Worm (Caenorhabditis elegans) whole organism, L2 larva: ENCODE data around the gene cisd-3.1.

Source experiments
- ZK546.5 ChIP-seq: sonication (generic microtip); optimal IDR thresholded peaks from 2 replicates; lab custom pipeline; 2017; ENCODE audit warnings: missing biosample characterization, missing genetic modification characterization
- ama-1 ChIP-seq: fragments of 150-350 bp; optimal IDR thresholded peaks from 2 replicates; lab custom pipeline; 2018; ENCODE audit warnings: inconsistent platforms
- ceh-82 ChIP-seq: fragments of 150-350 bp; optimal IDR thresholded peaks from 2 replicates; lab custom pipeline; 2014; ENCODE audit warnings: missing biosample characterization, missing genetic modification characterization
- egl-27 ChIP-seq: sonication (generic microtip); optimal IDR thresholded peaks from 3 replicates; lab custom pipeline; 2017; ENCODE audit warnings: missing biosample characterization, missing genetic modification reagents, missing genetic modification characterization
- elt-1 ChIP-seq: fragments of 150-350 bp; optimal IDR thresholded peaks from 2 replicates; lab custom pipeline; 2014; ENCODE audit warnings: missing biosample characterization, missing genetic modification characterization
- lin-13 ChIP-seq: fragments of 150-350 bp; optimal IDR thresholded peaks from 2 replicates; lab custom pipeline; 2014; ENCODE audit warnings: missing biosample characterization, missing genetic modification reagents, missing genetic modification characterization
- mdl-1 ChIP-seq, 2 experiments: fragments of 150-350 bp in 1 of 2; sonication (generic microtip) in 1 of 2; optimal IDR thresholded peaks; 2 replicates each; lab custom pipeline; 2017; ENCODE audit warnings: missing biosample characterization in 2 of 2, missing genetic modification characterization in 2 of 2
- nhr-12 ChIP-seq: fragments of 150-350 bp; optimal IDR thresholded peaks from 2 replicates; lab custom pipeline; 2014; ENCODE audit warnings: missing biosample characterization, missing genetic modification characterization
- nhr-23 ChIP-seq: fragments of 150-350 bp; optimal IDR thresholded peaks from 2 replicates; lab custom pipeline; 2014; ENCODE audit warnings: missing biosample characterization, missing genetic modification reagents, missing genetic modification characterization
- nhr-237 ChIP-seq: fragments of 150-350 bp; optimal IDR thresholded peaks from 2 replicates; lab custom pipeline; 2014; ENCODE audit warnings: missing biosample characterization, missing genetic modification characterization
- skn-1 ChIP-seq: sonication (generic microtip); optimal IDR thresholded peaks from 2 replicates; lab custom pipeline; 2017; ENCODE audit warnings: missing biosample characterization, missing genetic modification characterization
- unc-62 ChIP-seq: fragments of 150-350 bp; optimal IDR thresholded peaks from 2 replicates; lab custom pipeline; 2014; ENCODE audit warnings: missing biosample characterization, missing genetic modification reagents, missing genetic modification characterization

- no peak for TF ChIP-seq ama-1
- no peak for TF ChIP-seq unc-62 (GFP tag; lab: Kevin White, UChicago)
- TF ChIP-seq nhr-23, result no peak
- TF ChIP-seq mdl-1 (tag; optimal IDR thresholded peaks at IDR 0.05; lab: Kevin White, UChicago), result no peak
- no peak for TF ChIP-seq nhr-237 (tag; lab: Kevin White, UChicago)
- no peak for TF ChIP-seq skn-1 (tag; lab: Kevin White, UChicago)
- TF ChIP-seq lin-13 (GFP tag; lab: Kevin White, UChicago), result no peak
- no peak for TF ChIP-seq ceh-82 (tag; lab: Kevin White, UChicago)
- no peak for TF ChIP-seq egl-27
- TF ChIP-seq ZK546.5 (tag; lab: Kevin White, UChicago), result no peak
- TF ChIP-seq elt-1 (tag; lab: Kevin White, UChicago), result no peak
- TF ChIP-seq nhr-12 (tag; lab: Kevin White, UChicago), result no peak
These were observed 37.0 kb upstream of the cisd-3.1 start for ce11 chrIII:4505726-4506125.
